Worm (Caenorhabditis elegans): ENCODE results near the gene F55G11.1.

- no peak for TF ChIP-seq lin-11 (tag; optimal IDR thresholded peaks at IDR 0.05)
- TF ChIP-seq pqm-1 (tag; optimal IDR thresholded peaks at IDR 0.05): no peak
- no peak for TF ChIP-seq fkh-10 (GFP tag; optimal IDR thresholded peaks at IDR 0.05)
- no peak for TF ChIP-seq nhr-11 (tag; optimal IDR thresholded peaks at IDR 0.05)
- TF ChIP-seq nhr-232 (tag; optimal IDR thresholded peaks at IDR 0.05): no peak
- TF ChIP-seq ahr-1 (tag; optimal IDR thresholded peaks at IDR 0.05): no peak
- no peak for TF ChIP-seq ttx-3 (tag; optimal IDR thresholded peaks at IDR 0.05)
These were observed at the start of gene F55G11.1 for ce11 chrIV:12946488-12946887.

Measured in whole organism, late embryonic.